Fruit fly (Drosophila melanogaster): ENCODE results near the gene CG1231.
A peak's percentile ranks its signal among the peaks of the same experiment; 100 is the strongest.

The CG1231 gene

dm6 chr3L:341052-341852 lies 15.0 kb upstream of the CG1231 start:
- TF ChIP-seq pan (optimal IDR thresholded peaks at IDR 0.05) = no peak
- TF ChIP-seq Hr83 (GFP tag; optimal IDR thresholded peaks at IDR 0.05; ENCODE audit: poor library complexity, severe bottlenecking) = peak; percentile 7
- no peak for TF ChIP-seq Rel (GFP tag; optimal IDR thresholded peaks at IDR 0.05)
- peak; percentile 92 for TF ChIP-seq Rel (tag; optimal IDR thresholded peaks at IDR 0.05)
- TF ChIP-seq h (GFP tag; optimal IDR thresholded peaks at IDR 0.05) = peak; percentile 31
- TF ChIP-seq Sp1 (GFP tag; optimal IDR thresholded peaks at IDR 0.05) = peak; percentile 13

DNA sequence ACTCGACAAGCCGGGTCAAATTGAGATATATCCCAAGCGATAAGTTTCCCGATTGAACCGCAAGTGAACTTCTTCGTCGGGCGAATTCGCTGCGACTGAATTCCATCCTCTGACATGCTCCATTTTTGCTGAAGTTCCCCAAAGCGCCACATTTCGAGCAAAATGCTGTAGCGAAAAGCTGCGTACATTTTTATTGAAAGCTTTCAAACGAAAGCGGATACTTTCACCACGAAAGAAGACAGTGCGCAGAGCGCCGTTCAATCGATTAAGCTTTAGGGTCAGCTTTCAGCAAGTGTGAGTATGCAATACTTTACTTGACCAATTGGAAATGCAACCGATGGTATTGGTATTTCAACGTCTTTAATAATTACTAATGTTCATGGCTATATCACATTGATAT lies 13.4 kb upstream of the CG1231 start, which contains the start of gene mthl10:
TSS of gene mthl10 (minus strand) at position 77 of the 400 bp plus-strand sequence.
- TF ChIP-seq sv (GFP tag; optimal IDR thresholded peaks at IDR 0.05) = no peak
- no peak for TF ChIP-seq Vsx2 (GFP tag; optimal IDR thresholded peaks at IDR 0.05; ENCODE audit: partially characterized antibody)
- no peak for TF ChIP-seq Hr83 (GFP tag; optimal IDR thresholded peaks at IDR 0.05; ENCODE audit: poor library complexity, severe bottlenecking)
- TF ChIP-seq fru (GFP tag; optimal IDR thresholded peaks at IDR 0.05) = no peak
- TF ChIP-seq CrebA (GFP tag; optimal IDR thresholded peaks at IDR 0.05; ENCODE audit: borderline replicate concordance) = no peak
- TF ChIP-seq foxo (GFP tag; optimal IDR thresholded peaks at IDR 0.05) = peak in 1 of 2 experiments; percentile 57
- TF ChIP-seq Rel (GFP tag; optimal IDR thresholded peaks at IDR 0.05) = no peak
- TF ChIP-seq Rel (tag; optimal IDR thresholded peaks at IDR 0.05) = peak; percentile 49
- no peak for TF ChIP-seq dsf (GFP tag; optimal IDR thresholded peaks at IDR 0.05; ENCODE audit: borderline replicate concordance)
- peak; percentile 73 for TF ChIP-seq lola (GFP tag; optimal IDR thresholded peaks at IDR 0.05)
- TF ChIP-seq sage (GFP tag; optimal IDR thresholded peaks at IDR 0.05) = peak; percentile 40
- TF ChIP-seq ey (GFP tag; optimal IDR thresholded peaks at IDR 0.05) = no peak
- TF ChIP-seq Myc (optimal IDR thresholded peaks at IDR 0.05) = peak; percentile 22
- no peak for TF ChIP-seq Dfd (GFP tag; optimal IDR thresholded peaks at IDR 0.05)
- TF ChIP-seq GATAd (GFP tag; optimal IDR thresholded peaks at IDR 0.05) = no peak

- TF ChIP-seq CG9705 (GFP tag; optimal IDR thresholded peaks at IDR 0.05) (no peak), tai (GFP tag; optimal IDR thresholded peaks at IDR 0.05) (peak; percentile 12), CrebA (GFP tag; optimal IDR thresholded peaks at IDR 0.05; ENCODE audit: borderline replicate concordance) (no peak)
Observed at dm6 chr3L:343316-343715, 12.9 kb upstream of the CG1231 start.

DNA sequence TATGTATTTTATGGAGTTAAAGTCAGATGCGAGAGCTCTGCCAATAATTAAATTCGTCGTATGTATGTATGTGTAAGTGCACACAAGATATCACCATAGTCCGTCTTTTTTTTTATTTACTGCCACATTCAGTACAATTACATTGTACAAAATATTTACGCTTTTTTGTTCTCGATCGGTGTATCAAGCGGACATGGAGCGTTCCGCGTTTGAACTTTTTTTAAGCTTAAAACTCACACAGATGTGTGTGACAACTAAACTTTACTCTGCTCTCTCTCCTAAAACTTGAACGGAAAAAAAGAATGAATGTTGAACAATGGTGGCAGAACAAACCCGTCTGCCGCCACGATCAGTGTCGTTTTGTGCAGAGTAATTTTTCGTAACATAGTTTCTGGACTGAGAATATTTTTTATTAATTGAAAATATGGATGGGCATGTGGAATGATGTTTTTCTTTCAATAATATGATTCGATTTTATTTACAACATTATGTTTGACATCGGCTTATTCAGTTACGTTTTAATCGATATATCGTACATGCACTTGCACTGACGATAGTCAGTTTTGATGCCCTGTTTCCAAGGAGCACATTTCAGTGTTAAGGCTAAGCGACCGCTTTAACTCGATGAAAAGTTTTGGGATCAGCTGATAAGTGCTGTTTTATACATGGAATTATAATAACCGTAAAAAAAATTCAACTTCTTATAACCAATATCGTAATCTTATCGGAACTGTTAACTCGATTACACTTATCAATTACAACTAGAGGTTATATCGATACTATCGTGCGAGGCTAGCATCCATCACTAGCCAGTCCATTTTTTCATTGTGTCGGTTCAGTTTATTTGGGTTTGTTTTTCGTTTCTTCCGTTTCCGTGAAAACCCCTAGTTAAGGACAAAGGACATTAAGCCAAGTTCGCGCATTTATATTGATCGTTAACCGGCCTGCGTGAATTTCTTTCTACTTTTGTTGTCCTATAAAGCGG lies 9.3 kb upstream of the CG1231 start, which contains the start of gene mth:
TSS of gene mth (minus strand) at position 302 of the 985 bp plus-strand sequence.
- peak; percentile 53 for TF ChIP-seq fru (GFP tag; optimal IDR thresholded peaks at IDR 0.05)
- TF ChIP-seq Sp1 (GFP tag; optimal IDR thresholded peaks at IDR 0.05) = peak; percentile 41
- TF ChIP-seq Rel (GFP tag; optimal IDR thresholded peaks at IDR 0.05) = peak; percentile 16
- peak; percentile 25 for TF ChIP-seq Rel (tag; optimal IDR thresholded peaks at IDR 0.05)
- TF ChIP-seq Hr83 (GFP tag; optimal IDR thresholded peaks at IDR 0.05; ENCODE audit: poor library complexity, severe bottlenecking) = no peak
- TF ChIP-seq HLH106 (tag; optimal IDR thresholded peaks at IDR 0.05) = peak; percentile 62
- TF ChIP-seq OdsH (GFP tag; optimal IDR thresholded peaks at IDR 0.05) = no peak
- peak; percentile 21 for TF ChIP-seq sv (GFP tag; optimal IDR thresholded peaks at IDR 0.05)
- no peak for TF ChIP-seq usp (GFP tag; optimal IDR thresholded peaks at IDR 0.05)
- TF ChIP-seq h (GFP tag; optimal IDR thresholded peaks at IDR 0.05) = peak; percentile 37
- TF ChIP-seq Vsx2 (GFP tag; optimal IDR thresholded peaks at IDR 0.05; ENCODE audit: partially characterized antibody) = no peak
- no peak for TF ChIP-seq jim (GFP tag; optimal IDR thresholded peaks at IDR 0.05)
- TF ChIP-seq dsf (GFP tag; optimal IDR thresholded peaks at IDR 0.05; ENCODE audit: borderline replicate concordance) = peak; percentile 60
- TF ChIP-seq dmrt93B (GFP tag; optimal IDR thresholded peaks at IDR 0.05) = peak; percentile 6
- TF ChIP-seq foxo (GFP tag; optimal IDR thresholded peaks at IDR 0.05) = peak in 1 of 2 experiments; percentile 62
- no peak for TF ChIP-seq tai (GFP tag; optimal IDR thresholded peaks at IDR 0.05)
- no peak for TF ChIP-seq GATAd (GFP tag; optimal IDR thresholded peaks at IDR 0.05)
- peak; percentile 73 for TF ChIP-seq woc (GFP tag; optimal IDR thresholded peaks at IDR 0.05)
- TF ChIP-seq Mio (GFP tag; optimal IDR thresholded peaks at IDR 0.05) = no peak
- peak; percentile 28 for TF ChIP-seq brk (GFP tag; optimal IDR thresholded peaks at IDR 0.05)
- TF ChIP-seq Hr78 (GFP tag; optimal IDR thresholded peaks at IDR 0.05) = peak; percentile 42
- peak; percentile 47 for TF ChIP-seq CG9705 (GFP tag; optimal IDR thresholded peaks at IDR 0.05)
- peak; percentile 63 for TF ChIP-seq Hnf4 (GFP tag; optimal IDR thresholded peaks at IDR 0.05)
- no peak for TF ChIP-seq Myc (optimal IDR thresholded peaks at IDR 0.05)
- no peak for TF ChIP-seq CrebA (GFP tag; optimal IDR thresholded peaks at IDR 0.05; ENCODE audit: borderline replicate concordance)
- TF ChIP-seq psq (GFP tag; optimal IDR thresholded peaks at IDR 0.05) = no peak
- TF ChIP-seq Dif (GFP tag; optimal IDR thresholded peaks at IDR 0.05; ENCODE audit: partially characterized antibody) = no peak
- TF ChIP-seq CG32264 (GFP tag; optimal IDR thresholded peaks at IDR 0.05) = peak; percentile 22
- no peak for TF ChIP-seq pan (optimal IDR thresholded peaks at IDR 0.05)
- TF ChIP-seq Abd-B (GFP tag; optimal IDR thresholded peaks at IDR 0.05) = no peak
- peak; percentile 75 for TF ChIP-seq N (GFP tag; optimal IDR thresholded peaks at IDR 0.05)
- TF ChIP-seq br (GFP tag; optimal IDR thresholded peaks at IDR 0.05) = peak; percentile 38
- no peak for TF ChIP-seq lola (GFP tag; optimal IDR thresholded peaks at IDR 0.05)
- peak; percentile 61 for TF ChIP-seq Jra (GFP tag; optimal IDR thresholded peaks at IDR 0.05)

Measured in whole organism, wandering third instar larva.